6 worm cellular contexts compared by ENCODE assay signal in genomic region chrIII:6898518-6898917, ce11.
TF ChIP-seq lines count a peak whose summit lies in the region.

No protein-coding gene starts in this region.

TF ChIP-seq in whole organism, L1 larva, 84 proteins besides CTCF, POLR2A, EP300 and RAD21 (continues in another document):
- TF ChIP-seq nhr-77 (tag; optimal IDR thresholded peaks at IDR 0.05; lab: Kevin White, UChicago): no peak
- TF ChIP-seq nhr-28 (tag; optimal IDR thresholded peaks at IDR 0.05; lab: Kevin White, UChicago): no peak
- no peak for TF ChIP-seq mab-9 (GFP tag; IDR thresholded peaks at IDR 0.05; lab: Robert Waterston, UW)
- TF ChIP-seq nhr-90 (tag; optimal IDR thresholded peaks at IDR 0.05; lab: Kevin White, UChicago; ENCODE audit: poor library complexity): peak; percentile 44
- no peak for TF ChIP-seq efl-3 (GFP tag; optimal IDR thresholded peaks at IDR 0.05; lab: Kevin White, UChicago)
- no peak for TF ChIP-seq ceh-8 (GFP tag; optimal IDR thresholded peaks at IDR 0.05; lab: Kevin White, UChicago)
- TF ChIP-seq tbx-2 (tag; optimal IDR thresholded peaks at IDR 0.05; lab: Kevin White, UChicago): peak; percentile 58
- TF ChIP-seq fkh-8 (tag; optimal IDR thresholded peaks at IDR 0.05; lab: Kevin White, UChicago): no peak
- peak; percentile 5 for TF ChIP-seq fos-1 (tag; optimal IDR thresholded peaks at IDR 0.05; lab: Kevin White, UChicago)
- no peak for TF ChIP-seq vab-15 (tag; optimal IDR thresholded peaks at IDR 0.05; lab: Kevin White, UChicago)
- no peak for TF ChIP-seq ztf-11 (tag; optimal IDR thresholded peaks at IDR 0.05; lab: Kevin White, UChicago)
- TF ChIP-seq irx-1 (tag; optimal IDR thresholded peaks at IDR 0.05; lab: Kevin White, UChicago): no peak
- TF ChIP-seq unc-98 (GFP tag; IDR thresholded peaks at IDR 0.05; lab: Robert Waterston, UW): no peak
- no peak for TF ChIP-seq ama-1 (optimal IDR thresholded peaks at IDR 0.05; lab: Kevin White, UChicago)
- no peak for TF ChIP-seq pag-3 (tag; optimal IDR thresholded peaks at IDR 0.05; lab: Kevin White, UChicago; ENCODE audit: borderline replicate concordance, insufficient read depth)

TF ChIP-seq in whole organism, L2 larva, 48 proteins besides CTCF, POLR2A, EP300 and RAD21 (continues in another document):
- TF ChIP-seq crh-2 (tag; optimal IDR thresholded peaks at IDR 0.05; lab: Kevin White, UChicago): peak; percentile 67
- TF ChIP-seq mdl-1 (tag; optimal IDR thresholded peaks at IDR 0.05; lab: Kevin White, UChicago): no peak
- TF ChIP-seq lsy-2 (tag; optimal IDR thresholded peaks at IDR 0.05; lab: Kevin White, UChicago): peak in 1 of 2 experiments; percentile 68
- TF ChIP-seq C34F6.9 (tag; optimal IDR thresholded peaks at IDR 0.05; lab: Kevin White, UChicago): peak; percentile 41
- TF ChIP-seq lin-11 (tag; optimal IDR thresholded peaks at IDR 0.05; lab: Kevin White, UChicago): no peak
- TF ChIP-seq nhr-21 (tag; optimal IDR thresholded peaks at IDR 0.05; lab: Kevin White, UChicago): peak; percentile 79
- TF ChIP-seq skn-1 (tag; optimal IDR thresholded peaks at IDR 0.05; lab: Kevin White, UChicago): no peak
- peak; percentile 76 for TF ChIP-seq sma-3 (GFP tag; optimal IDR thresholded peaks at IDR 0.05; lab: Kevin White, UChicago)
- TF ChIP-seq nhr-25 (tag; optimal IDR thresholded peaks at IDR 0.05; lab: Kevin White, UChicago): peak; percentile 38
- TF ChIP-seq ama-1 (optimal IDR thresholded peaks at IDR 0.05; lab: Kevin White, UChicago): peak; percentile 20
- TF ChIP-seq nhr-129 (tag; optimal IDR thresholded peaks at IDR 0.05; lab: Kevin White, UChicago): peak; percentile 67
- TF ChIP-seq sma-9 (GFP tag; optimal IDR thresholded peaks at IDR 0.05; lab: Kevin White, UChicago): peak; percentile 91
- no peak for TF ChIP-seq sma-9 (tag; optimal IDR thresholded peaks at IDR 0.05; lab: Kevin White, UChicago)
- TF ChIP-seq nhr-11 (tag; optimal IDR thresholded peaks at IDR 0.05; lab: Kevin White, UChicago): no peak
- TF ChIP-seq nhr-237 (tag; optimal IDR thresholded peaks at IDR 0.05; lab: Kevin White, UChicago): no peak
- TF ChIP-seq F13H6.1 (tag; optimal IDR thresholded peaks at IDR 0.05; lab: Kevin White, UChicago): peak; percentile 47

TF ChIP-seq in whole organism, L3 larva, 47 proteins besides CTCF, POLR2A, EP300 and RAD21:
- TF ChIP-seq elt-2 (tag; optimal IDR thresholded peaks at IDR 0.05; lab: Kevin White, UChicago) (peak; percentile 4), ztf-11 (tag; optimal IDR thresholded peaks at IDR 0.05; lab: Kevin White, UChicago) (no peak), nhr-12 (tag; optimal IDR thresholded peaks at IDR 0.05; lab: Kevin White, UChicago) (no peak), nhr-11 (tag; optimal IDR thresholded peaks at IDR 0.05; lab: Kevin White, UChicago) (peak; percentile 54), mml-1 (tag; optimal IDR thresholded peaks at IDR 0.05; lab: Kevin White, UChicago) (peak; percentile 33), jun-1 (tag; optimal IDR thresholded peaks at IDR 0.05; lab: Kevin White, UChicago) (peak; percentile 27), nfya-1 (tag; optimal IDR thresholded peaks at IDR 0.05; lab: Kevin White, UChicago; ENCODE audit: insufficient read depth) (peak; percentile 1), elt-3 (tag; optimal IDR thresholded peaks at IDR 0.05; lab: Kevin White, UChicago) (no peak), nhr-23 (tag; optimal IDR thresholded peaks at IDR 0.05; lab: Kevin White, UChicago) (peak; percentile 64), nhr-25 (tag; optimal IDR thresholded peaks at IDR 0.05; lab: Kevin White, UChicago) (peak; percentile 36), pqm-1 (tag; optimal IDR thresholded peaks at IDR 0.05; lab: Kevin White, UChicago) (peak; percentile 44)

TF ChIP-seq in whole organism, L4 larva, 104 proteins besides CTCF, POLR2A, EP300 and RAD21 (continues in another document):
- TF ChIP-seq zag-1 (tag; optimal IDR thresholded peaks at IDR 0.05; lab: Kevin White, UChicago) (no peak), ces-1 (GFP tag; optimal IDR thresholded peaks at IDR 0.05; lab: Kevin White, UChicago) (no peak), duxl-1 (tag; optimal IDR thresholded peaks at IDR 0.05; lab: Kevin White, UChicago; ENCODE audit: poor library complexity) (no peak), madf-5 (GFP tag; IDR thresholded peaks at IDR 0.05; lab: Robert Waterston, UW) (no peak), nhr-76 (tag; optimal IDR thresholded peaks at IDR 0.05; lab: Kevin White, UChicago) (no peak), jun-1 (tag; optimal IDR thresholded peaks at IDR 0.05; lab: Kevin White, UChicago) (no peak), ztf-7 (tag; optimal IDR thresholded peaks at IDR 0.05; lab: Kevin White, UChicago) (no peak), gei-8 (GFP tag; optimal IDR thresholded peaks at IDR 0.05; lab: Kevin White, UChicago) (no peak), attf-4 (tag; optimal IDR thresholded peaks at IDR 0.05; lab: Kevin White, UChicago) (no peak), zfp-2 (tag; optimal IDR thresholded peaks at IDR 0.05; lab: Kevin White, UChicago) (no peak), lir-3 (tag; optimal IDR thresholded peaks at IDR 0.05; lab: Kevin White, UChicago) (no peak), hif-1 (tag; optimal IDR thresholded peaks at IDR 0.05; lab: Kevin White, UChicago) (no peak), nhr-42 (GFP tag; IDR thresholded peaks at IDR 0.05; lab: Robert Waterston, UW) (no peak), daf-8 (GFP tag; IDR thresholded peaks at IDR 0.05; lab: Robert Waterston, UW) (no peak), mxl-2 (GFP tag; conservative IDR thresholded peaks at IDR 0.05; lab: Robert Waterston, UW) (peak; percentile 60), Y105C5A.15 (GFP tag; IDR thresholded peaks at IDR 0.05; lab: Robert Waterston, UW) (no peak), zfp-3 (GFP tag; conservative IDR thresholded peaks at IDR 0.05; lab: Robert Waterston, UW) (0 out of 2 replicates have a peak, but pooled peaks have one; percentile 16), ctbp-1 (GFP tag; IDR thresholded peaks at IDR 0.05; lab: Robert Waterston, UW) (no peak), spr-1 (tag; optimal IDR thresholded peaks at IDR 0.05; lab: Kevin White, UChicago) (no peak)

TF ChIP-seq in whole organism, mixed stage, embryonic, 35 proteins besides CTCF, POLR2A, EP300 and RAD21:
- peak; percentile 28 for TF ChIP-seq hlh-1 (tag; optimal IDR thresholded peaks at IDR 0.05; lab: Kevin White, UChicago)
- TF ChIP-seq unc-120 (tag; optimal IDR thresholded peaks at IDR 0.05; lab: Kevin White, UChicago; ENCODE audit: poor library complexity, severe bottlenecking): peak; percentile 60
- no peak for TF ChIP-seq nhr-12 (tag; optimal IDR thresholded peaks at IDR 0.05; lab: Kevin White, UChicago)

TF ChIP-seq in whole organism, young adult, 124 proteins besides CTCF, POLR2A, EP300 and RAD21:
- TF ChIP-seq cebp-1 (GFP tag; IDR thresholded peaks at IDR 0.05; lab: Robert Waterston, UW) (no peak), cebp-1 (tag; optimal IDR thresholded peaks at IDR 0.05; lab: Kevin White, UChicago) (peak; percentile 15), C06A6.2 (GFP tag; conservative IDR thresholded peaks at IDR 0.05; lab: Robert Waterston, UW) (no peak), madf-8 (GFP tag; conservative IDR thresholded peaks at IDR 0.05; lab: Robert Waterston, UW) (no peak), mel-28 (tag; optimal IDR thresholded peaks at IDR 0.05; lab: Kevin White, UChicago; ENCODE audit: borderline replicate concordance) (no peak), akir-1 (GFP tag; optimal IDR thresholded peaks at IDR 0.05; lab: Kevin White, UChicago) (no peak), repo-1 (tag; optimal IDR thresholded peaks at IDR 0.05; lab: Kevin White, UChicago) (no peak), ccch-3 (GFP tag; optimal IDR thresholded peaks at IDR 0.05; lab: Kevin White, UChicago) (no peak), athp-1 (tag; optimal IDR thresholded peaks at IDR 0.05; lab: Kevin White, UChicago) (no peak), somi-1 (GFP tag; optimal IDR thresholded peaks at IDR 0.05; lab: Kevin White, UChicago) (peak; percentile 60), K11D2.4 (GFP tag; IDR thresholded peaks at IDR 0.05; lab: Robert Waterston, UW) (peak; percentile 33; the same call in 1 of the 2 replicates), rcor-1 (GFP tag; IDR thresholded peaks at IDR 0.05; lab: Robert Waterston, UW) (no peak), nfya-1 (tag; optimal IDR thresholded peaks at IDR 0.05; lab: Kevin White, UChicago; ENCODE audit: borderline replicate concordance, insufficient read depth) (no peak), hrde-1 (tag; optimal IDR thresholded peaks at IDR 0.05; lab: Kevin White, UChicago; ENCODE audit: borderline replicate concordance) (no peak), F57A8.1 (GFP tag; optimal IDR thresholded peaks at IDR 0.05; lab: Kevin White, UChicago) (no peak), unc-130 (GFP tag; optimal IDR thresholded peaks at IDR 0.05; lab: Kevin White, UChicago) (no peak), let-526 (GFP tag; IDR thresholded peaks at IDR 0.05; lab: Robert Waterston, UW) (no peak), attf-6 (GFP tag; IDR thresholded peaks at IDR 0.05; lab: Robert Waterston, UW) (no peak), fkh-3 (tag; optimal IDR thresholded peaks at IDR 0.05; lab: Kevin White, UChicago) (no peak), pha-4 (tag; optimal IDR thresholded peaks at IDR 0.05; lab: Kevin White, UChicago) (no peak), Y95B8A.8 (GFP tag; IDR thresholded peaks at IDR 0.05; lab: Robert Waterston, UW) (no peak), ztf-26 (tag; optimal IDR thresholded peaks at IDR 0.05; lab: Kevin White, UChicago) (peak; percentile 43), snpc-1.1 (tag; optimal IDR thresholded peaks at IDR 0.05; lab: Kevin White, UChicago; ENCODE audit: insufficient read depth) (no peak), hmg-20 (GFP tag; IDR thresholded peaks at IDR 0.05; lab: Robert Waterston, UW) (no peak), B0019.2 (GFP tag; conservative IDR thresholded peaks at IDR 0.05; lab: Robert Waterston, UW) (no peak), F22D6.2 (tag; optimal IDR thresholded peaks at IDR 0.05; lab: Kevin White, UChicago) (no peak), ztf-22 (GFP tag; optimal IDR thresholded peaks at IDR 0.05; lab: Kevin White, UChicago) (no peak), snpc-4 (GFP tag; optimal IDR thresholded peaks at IDR 0.05; lab: Kevin White, UChicago) (no peak), snpc-4 (tag; optimal IDR thresholded peaks at IDR 0.05; lab: Kevin White, UChicago) (no peak), C17E4.6 (GFP tag; IDR thresholded peaks at IDR 0.05; lab: Robert Waterston, UW) (no peak), chd-7 (tag; optimal IDR thresholded peaks at IDR 0.05; lab: Kevin White, UChicago) (no peak), tbp1 (GFP tag; optimal IDR thresholded peaks at IDR 0.05; lab: Kevin White, UChicago) (peak; percentile 7), Y53G8AR.9 (GFP tag; conservative IDR thresholded peaks at IDR 0.05; lab: Robert Waterston, UW) (0 out of 2 replicates have a peak, but pooled peaks have one; percentile 8), lin-40 (tag; optimal IDR thresholded peaks at IDR 0.05; lab: Kevin White, UChicago) (peak; percentile 13), rec-8 (tag; optimal IDR thresholded peaks at IDR 0.05; lab: Kevin White, UChicago) (no peak)
